Fruit fly (Drosophila melanogaster) whole organism, embryonic: ENCODE data around the gene CG7407.

ENCODE experiments used
- Asciz ChIP-seq: fragments of 200-800 bp; sonication (Bioruptor generic); optimal IDR thresholded peaks from 2 replicates; lab custom pipeline; 2017; ENCODE audit warnings: missing biosample characterization, mild to moderate bottlenecking, missing genetic modification characterization, missing genetic modification reagents
- Atf3 ChIP-seq: fragments of 200-800 bp; sonication (Bioruptor generic); optimal IDR thresholded peaks from 3 replicates; lab custom pipeline; 2016; ENCODE audit warnings: missing biosample characterization, missing genetic modification characterization
- CG10431 ChIP-seq: fragments of 200-800 bp; sonication (Bioruptor generic); optimal IDR thresholded peaks from 3 replicates; lab custom pipeline; 2018; ENCODE audit warnings: missing biosample characterization, mild to moderate bottlenecking, missing genetic modification characterization
- CG11560 ChIP-seq: fragments of 200-800 bp; sonication (Bioruptor generic); IDR thresholded peaks from 3 replicates; pipeline ENCODE4 v1.3.6; 2022; ENCODE audit warnings: missing biosample characterization, missing genetic modification characterization
- CG13123 ChIP-seq: fragments of 200-800 bp; sonication (Bioruptor generic); optimal IDR thresholded peaks from 2 replicates; lab custom pipeline; 2016; ENCODE audit warnings: missing biosample characterization, missing genetic modification characterization
- CG16863 ChIP-seq: fragments of 200-800 bp; sonication (Bioruptor generic); optimal IDR thresholded peaks from 3 replicates; lab custom pipeline; 2016; ENCODE audit warnings: missing biosample characterization, missing genetic modification characterization
- CG1832 ChIP-seq: fragments of 200-800 bp; sonication (Bioruptor generic); optimal IDR thresholded peaks from 2 replicates; lab custom pipeline; 2017; ENCODE audit warnings: missing biosample characterization, mild to moderate bottlenecking, missing genetic modification characterization, inconsistent platforms
- CG2889 ChIP-seq: fragments of 200-800 bp; sonication (Bioruptor generic); IDR thresholded peaks from 3 replicates; pipeline ENCODE4 v1.3.6; 2022; ENCODE audit warnings: missing biosample characterization, missing genetic modification characterization
- CG31224 ChIP-seq: fragments of 200-800 bp; sonication (Bioruptor generic); IDR thresholded peaks from 2 replicates; pipeline ENCODE4 v1.3.6; 2022; ENCODE audit warnings: missing biosample characterization, missing genetic modification characterization
- CG6683 ChIP-seq: fragments of 200-800 bp; sonication (Bioruptor generic); optimal IDR thresholded peaks from 2 replicates; lab custom pipeline; 2017; ENCODE audit warnings: missing biosample characterization, mild to moderate bottlenecking, missing genetic modification characterization, missing genetic modification reagents
- CG7372 ChIP-seq: fragments of 200-800 bp; sonication (Bioruptor generic); IDR thresholded peaks from 2 replicates; pipeline ENCODE4 v1.3.6; 2022; ENCODE audit warnings: missing biosample characterization, missing genetic modification characterization
- Camta ChIP-seq: fragments of 200-800 bp; sonication (Bioruptor generic); optimal IDR thresholded peaks from 2 replicates; lab custom pipeline; 2016; ENCODE audit warnings: missing biosample characterization, missing genetic modification characterization
- CrebB ChIP-seq: fragments of 200-800 bp; sonication (Bioruptor generic); optimal IDR thresholded peaks from 3 replicates; lab custom pipeline; 2018; ENCODE audit warnings: missing biosample characterization, mild to moderate bottlenecking, missing genetic modification characterization
- Dref ChIP-seq: fragments of 200-800 bp; sonication (Bioruptor generic); IDR thresholded peaks from 2 replicates; pipeline ENCODE4 v1.3.6; 2022; ENCODE audit warnings: missing biosample characterization, missing genetic modification characterization
- Drgx ChIP-seq: fragments of 200-800 bp; sonication (Bioruptor generic); IDR thresholded peaks from 2 replicates; pipeline ENCODE4 v1.3.6; 2022; ENCODE audit warnings: missing biosample characterization, missing genetic modification characterization
- Elba2 ChIP-seq: fragments of 200-800 bp; sonication (Bioruptor generic); optimal IDR thresholded peaks from 3 replicates; lab custom pipeline; 2016; ENCODE audit warnings: missing biosample characterization, missing genetic modification characterization
- Ets65A ChIP-seq: fragments of 200-800 bp; sonication (Bioruptor generic); peaks from one replicate; lab custom pipeline; 2016; ENCODE audit warnings: missing biosample characterization, missing genetic modification characterization
- Hr39 ChIP-seq: fragments of >200 bp; optimal IDR thresholded peaks from 2 replicates; lab custom pipeline; 2017
- Lhr ChIP-seq: fragments of 200-800 bp; sonication (Bioruptor generic); optimal IDR thresholded peaks from 3 replicates; lab custom pipeline; 2017; ENCODE audit warnings: mild to moderate bottlenecking, missing biosample characterization, missing genetic modification reagents, missing genetic modification characterization
- Med ChIP-seq: fragments of 200-800 bp; sonication (Bioruptor generic); peaks from one replicate; lab custom pipeline; 2016; ENCODE audit warnings: missing biosample characterization, missing genetic modification characterization, mild to moderate bottlenecking, inconsistent platforms, moderate library complexity
- Trl ChIP-seq, 3 experiments: fragments of >200 bp in 2 of 3; fragments of 200-800 bp in 1 of 3; sonication (Bioruptor generic) in 1 of 3; optimal IDR thresholded peaks; 2 replicates in 1 of 3; 3 replicates in 2 of 3; lab custom pipeline; 2016 to 2017; ENCODE audit warnings: missing biosample characterization in 1 of 3, missing genetic modification characterization in 1 of 3
- ab ChIP-seq: fragments of 200-800 bp; sonication (Bioruptor generic); optimal IDR thresholded peaks from 2 replicates; lab custom pipeline; 2016; ENCODE audit warnings: missing biosample characterization, missing genetic modification characterization
- bigmax ChIP-seq: fragments of 200-800 bp; sonication (Bioruptor generic); optimal IDR thresholded peaks from 2 replicates; lab custom pipeline; 2018; ENCODE audit warnings: missing biosample characterization, mild to moderate bottlenecking, missing genetic modification characterization
- crol ChIP-seq: fragments of 200-800 bp; sonication (Bioruptor generic); IDR thresholded peaks from 2 replicates; pipeline ENCODE4 v1.3.6; 2022; ENCODE audit warnings: missing biosample characterization, missing genetic modification characterization
- dm ChIP-seq: fragments of 200-800 bp; sonication (Bioruptor generic); optimal IDR thresholded peaks from 3 replicates; lab custom pipeline; 2016; ENCODE audit warnings: missing biosample characterization, missing genetic modification characterization
- dpn ChIP-seq, 2 experiments: fragments of 200-800 bp; sonication (Bioruptor generic); optimal IDR thresholded peaks; 3 replicates each; lab custom pipeline; 2016; ENCODE audit warnings: missing biosample characterization in 2 of 2, missing genetic modification characterization in 2 of 2
- eve ChIP-seq, 2 experiments: fragments of >200 bp; optimal IDR thresholded peaks; 2 replicates each; lab custom pipeline; 2017; ENCODE audit warnings: missing biosample characterization in 2 of 2, missing genetic modification characterization in 2 of 2
- gsb ChIP-seq: fragments of 200-800 bp; sonication (Bioruptor generic); IDR thresholded peaks from 2 replicates; pipeline ENCODE4 v1.3.6; 2022; ENCODE audit warnings: missing biosample characterization, missing genetic modification characterization
- insv ChIP-seq, 2 experiments: fragments of 200-800 bp; sonication (Bioruptor generic); optimal IDR thresholded peaks; 3 replicates each; lab custom pipeline; 2016 to 2018; ENCODE audit warnings: missing biosample characterization in 2 of 2, missing genetic modification characterization in 2 of 2
- jigr1 ChIP-seq: fragments of 200-800 bp; sonication (Bioruptor generic); IDR thresholded peaks from 3 replicates; pipeline ENCODE4 v1.3.6; 2022; ENCODE audit warnings: missing biosample characterization, missing genetic modification characterization
- lov ChIP-seq, 2 experiments: fragments of 200-800 bp in 1 of 2; fragments of >200 bp in 1 of 2; sonication (Bioruptor generic) in 1 of 2; IDR thresholded peaks in 1 of 2; optimal IDR thresholded peaks in 1 of 2; 2 replicates in 1 of 2; 3 replicates in 1 of 2; pipeline versions ENCODE4 v1.3.6 to Lab custom; 2017 to 2022; ENCODE audit warnings: missing biosample characterization in 1 of 2, missing genetic modification characterization in 1 of 2
- luna ChIP-seq: fragments of 200-800 bp; sonication (Bioruptor generic); optimal IDR thresholded peaks from 2 replicates; lab custom pipeline; 2016; ENCODE audit warnings: missing biosample characterization, missing genetic modification characterization
- nmo ChIP-seq: fragments of 200-800 bp; sonication (Bioruptor generic); optimal IDR thresholded peaks from 2 replicates; lab custom pipeline; 2018; ENCODE audit warnings: missing biosample characterization, mild to moderate bottlenecking, missing genetic modification characterization, moderate library complexity
- seq ChIP-seq: fragments of 200-800 bp; sonication (Bioruptor generic); IDR thresholded peaks from 2 replicates; pipeline ENCODE4 v1.3.6; 2022; ENCODE audit warnings: missing biosample characterization, missing genetic modification characterization
- slou ChIP-seq: fragments of 200-800 bp; sonication (Bioruptor generic); optimal IDR thresholded peaks from 3 replicates; lab custom pipeline; 2016; ENCODE audit warnings: missing biosample characterization, missing genetic modification characterization
- tll ChIP-seq, 2 experiments: fragments of 200-800 bp in 1 of 2; fragments of >200 bp in 1 of 2; sonication (Bioruptor generic) in 1 of 2; optimal IDR thresholded peaks; 2 replicates each; lab custom pipeline; 2017 to 2019; ENCODE audit warnings: missing biosample characterization in 2 of 2, missing genetic modification characterization in 2 of 2, mild to moderate bottlenecking in 1 of 2, moderate library complexity in 1 of 2
- z ChIP-seq: fragments of 200-800 bp; sonication (Bioruptor generic); IDR thresholded peaks from 3 replicates; pipeline ENCODE4 v1.3.6; 2022; ENCODE audit warnings: missing biosample characterization, missing genetic modification characterization
- zen ChIP-seq: fragments of 200-800 bp; sonication (Bioruptor generic); optimal IDR thresholded peaks from 3 replicates; lab custom pipeline; 2018; ENCODE audit warnings: missing biosample characterization, mild to moderate bottlenecking, missing genetic modification characterization, moderate library complexity

The CG7407 gene

dm6 chr3L:21842286-21842685, 19.0 kb downstream of the CG7407 start, which contains the start of gene CG14563:
TSS of gene CG14563 (minus strand) at chr3L:21842386.
- TF ChIP-seq slou, result no peak
- peak; percentile 14 for TF ChIP-seq Med
- no peak for TF ChIP-seq Atf3 (GFP tag; lab: Kevin White, UChicago)
- TF ChIP-seq, all 482 proteins: peak for 1

dm6 chr3L:21843307-21843706, 20.0 kb downstream of the CG7407 start:
- TF ChIP-seq zen (tag; lab: Kevin White, UChicago) (peak; percentile 3), Lhr (GFP tag; lab: Kevin White, UChicago) (no peak), Med (peak; percentile 30), Asciz (no peak), dm (GFP tag; lab: Kevin White, UChicago) (no peak), insv (GFP tag; optimal IDR thresholded peaks at IDR 0.05; lab: Kevin White, UChicago) (no peak), seq (peak; percentile 49; the same call in 1 of the 2 replicates), CG2889 (GFP tag; lab: Robert Waterston, UW) (0 out of 3 replicates have a peak, but pooled peaks have one; percentile 30), luna (GFP tag; lab: Kevin White, UChicago) (no peak), z (GFP tag; lab: Robert Waterston, UW) (peak; percentile 92), tll (GFP tag; optimal IDR thresholded peaks at IDR 0.05; lab: Kevin White, UChicago) (peak in 1 of 2 experiments; percentile 79), Elba2 (GFP tag; lab: Kevin White, UChicago) (peak; percentile 93), lov (optimal IDR thresholded peaks at IDR 0.05; lab: Kevin White, UChicago) (no peak), lov (GFP tag; IDR thresholded peaks at IDR 0.05; lab: Robert Waterston, UW) (0 out of 3 replicates have a peak, but pooled peaks have one; percentile 13), gsb (GFP tag; lab: Robert Waterston, UW) (no peak), eve (GFP tag; optimal IDR thresholded peaks at IDR 0.05; lab: Kevin White, UChicago) (no peak), dpn (GFP tag; optimal IDR thresholded peaks at IDR 0.05; lab: Kevin White, UChicago) (no peak), Trl (optimal IDR thresholded peaks at IDR 0.05; lab: Kevin White, UChicago) (peak; percentile 53 to 78), Trl (GFP tag; optimal IDR thresholded peaks at IDR 0.05; lab: Kevin White, UChicago) (no peak), ab (no peak), crol (0 out of 2 replicates have a peak, but pooled peaks have one; percentile 8), CG10431 (GFP tag; lab: Kevin White, UChicago) (no peak), bigmax (no peak), Dref (GFP tag; lab: Robert Waterston, UW) (0 out of 2 replicates have a peak, but pooled peaks have one; percentile 11), CG1832 (peak; percentile 29), Camta (no peak), CrebB (tag; lab: Kevin White, UChicago) (no peak)

dm6 chr3L:21844488-21844887, 21.2 kb downstream of the CG7407 start, which contains the start of gene mub:
TSS of gene mub (plus strand) at chr3L:21844788.
- no peak for TF ChIP-seq CG6683 (GFP tag; lab: Kevin White, UChicago)
- 0 out of 3 replicates have a peak, but pooled peaks have one; percentile 29 for TF ChIP-seq CG11560 (tag; lab: Robert Waterston, UW)
- TF ChIP-seq CG7372 (GFP tag; lab: Robert Waterston, UW), result peak; percentile 45; the same call in 1 of the 2 replicates
- TF ChIP-seq, all 482 proteins: peak for 2

- peak; percentile 59; the same call in 1 of the 2 replicates for TF ChIP-seq Drgx (GFP tag; lab: Robert Waterston, UW)
- no peak for TF ChIP-seq CG13123 (GFP tag; lab: Kevin White, UChicago)
- TF ChIP-seq, all 482 proteins: peak for 1
These were observed 23.3 kb downstream of the CG7407 start for dm6 chr3L:21846591-21846990.

- TF ChIP-seq jigr1 (no peak), nmo (GFP tag; lab: Kevin White, UChicago) (no peak), Ets65A (GFP tag; lab: Kevin White, UChicago) (peak; percentile 52), CG31224 (GFP tag; lab: Robert Waterston, UW) (no peak), CG16863 (GFP tag; lab: Kevin White, UChicago) (no peak), Hr39 (lab: Kevin White, UChicago) (peak; percentile 14)
These were observed 25.1 kb downstream of the CG7407 start for dm6 chr3L:21848320-21848719.
